Fruit fly (Drosophila melanogaster) whole organism, embryonic: ENCODE measurements around the gene dod.
A peak's percentile ranks its signal among the peaks of the same experiment; 100 is the strongest.

Source experiments
- Antp ChIP-seq: fragments of 200-800 bp; sonication (Bioruptor generic); optimal IDR thresholded peaks from 3 replicates; lab custom pipeline; 2016; ENCODE audit warnings: missing biosample characterization, missing genetic modification characterization
- CG12155 ChIP-seq: fragments of 200-800 bp; sonication (Bioruptor generic); optimal IDR thresholded peaks from 3 replicates; lab custom pipeline; 2016; ENCODE audit warnings: missing biosample characterization, missing genetic modification characterization
- CG12299 ChIP-seq: fragments of 200-800 bp; sonication (Bioruptor generic); optimal IDR thresholded peaks from 2 replicates; lab custom pipeline; 2018; ENCODE audit warnings: missing biosample characterization, mild to moderate bottlenecking, missing genetic modification characterization
- CG12391 ChIP-seq: fragments of 200-800 bp; sonication (Bioruptor generic); optimal IDR thresholded peaks from 3 replicates; lab custom pipeline; 2018; ENCODE audit warnings: missing biosample characterization, mild to moderate bottlenecking, missing genetic modification characterization, moderate library complexity
- CG13624 ChIP-seq: fragments of 200-800 bp; sonication (Bioruptor generic); optimal IDR thresholded peaks from 2 replicates; lab custom pipeline; 2016; ENCODE audit warnings: missing biosample characterization, missing genetic modification characterization
- CG1603 ChIP-seq: fragments of 200-800 bp; sonication (Bioruptor generic); optimal IDR thresholded peaks from 2 replicates; lab custom pipeline; 2019; ENCODE audit warnings: missing biosample characterization, mild to moderate bottlenecking, missing genetic modification characterization, moderate library complexity
- CG2120 ChIP-seq: fragments of 200-800 bp; sonication (Bioruptor generic); optimal IDR thresholded peaks from 3 replicates; lab custom pipeline; 2016; ENCODE audit warnings: missing biosample characterization, missing genetic modification characterization
- CG2712 ChIP-seq: fragments of 200-800 bp; optimal IDR thresholded peaks from 3 replicates; lab custom pipeline; 2019; ENCODE audit warnings: missing biosample characterization, mild to moderate bottlenecking, missing genetic modification characterization, moderate library complexity
- CG34224 ChIP-seq: fragments of 200-800 bp; sonication (Bioruptor generic); IDR thresholded peaks from 3 replicates; pipeline ENCODE4 v1.3.6; 2022; ENCODE audit warnings: missing biosample characterization, missing genetic modification characterization; ENCODE audit not compliant: partially characterized antibody
- CG42726 ChIP-seq: fragments of 200-800 bp; sonication (Bioruptor generic); IDR thresholded peaks from 2 replicates; pipeline ENCODE4 v1.3.6; 2022; ENCODE audit warnings: missing biosample characterization, missing genetic modification characterization; ENCODE audit not compliant: partially characterized antibody
- CG4282 ChIP-seq: fragments of 200-800 bp; sonication (Bioruptor generic); optimal IDR thresholded peaks from 2 replicates; lab custom pipeline; 2016; ENCODE audit warnings: missing biosample characterization, missing genetic modification characterization
- CG7745 ChIP-seq: fragments of 200-800 bp; sonication (Bioruptor generic); optimal IDR thresholded peaks from 2 replicates; lab custom pipeline; 2018; ENCODE audit warnings: missing biosample characterization, mild to moderate bottlenecking, missing genetic modification characterization, moderate library complexity
- CG8924 ChIP-seq: fragments of 200-800 bp; optimal IDR thresholded peaks from 3 replicates; lab custom pipeline; 2019; ENCODE audit warnings: missing biosample characterization, mild to moderate bottlenecking, missing genetic modification characterization, moderate library complexity
- CHES-1-like ChIP-seq: fragments of 200-800 bp; sonication (Bioruptor generic); optimal IDR thresholded peaks from 2 replicates; lab custom pipeline; 2016; ENCODE audit warnings: missing biosample characterization, missing genetic modification characterization
- Doc3 ChIP-seq: fragments of 200-800 bp; sonication (Bioruptor generic); IDR thresholded peaks from 3 replicates; pipeline ENCODE4 v1.3.6; 2022; ENCODE audit warnings: missing biosample characterization, missing genetic modification characterization; ENCODE audit not compliant: partially characterized antibody
- E2f2 ChIP-seq: fragments of 200-800 bp; sonication (Bioruptor generic); IDR thresholded peaks from 2 replicates; pipeline ENCODE4 v1.3.6; 2022; ENCODE audit warnings: missing biosample characterization, missing genetic modification characterization
- Fer2 ChIP-seq: fragments of 200-800 bp; sonication (Bioruptor generic); optimal IDR thresholded peaks from 2 replicates; lab custom pipeline; 2018; ENCODE audit warnings: missing biosample characterization, mild to moderate bottlenecking, missing genetic modification characterization, moderate library complexity
- Hmr ChIP-seq: fragments of 200-800 bp; sonication (Bioruptor generic); optimal IDR thresholded peaks from 3 replicates; lab custom pipeline; 2017; ENCODE audit warnings: mild to moderate bottlenecking, missing biosample characterization, missing genetic modification reagents, missing genetic modification characterization
- Kr ChIP-seq: fragments of 200-800 bp; sonication (Bioruptor generic); optimal IDR thresholded peaks from 2 replicates; lab custom pipeline; 2017; ENCODE audit warnings: missing biosample characterization, mild to moderate bottlenecking, missing genetic modification characterization
- MESR4 ChIP-seq: fragments of 200-800 bp; sonication (Bioruptor generic); optimal IDR thresholded peaks from 2 replicates; lab custom pipeline; 2018; ENCODE audit warnings: missing biosample characterization, mild to moderate bottlenecking, missing genetic modification characterization, moderate library complexity
- Myb ChIP-seq: fragments of 200-800 bp; sonication (Bioruptor generic); optimal IDR thresholded peaks from 2 replicates; lab custom pipeline; 2016; ENCODE audit warnings: missing biosample characterization, missing genetic modification characterization
- Rx ChIP-seq: fragments of 200-800 bp; sonication (Bioruptor generic); IDR thresholded peaks from 2 replicates; pipeline ENCODE4 v1.3.6; 2022; ENCODE audit warnings: missing biosample characterization, missing genetic modification characterization
- Sry-δ ChIP-seq: fragments of 200-800 bp; sonication (Bioruptor generic); optimal IDR thresholded peaks from 2 replicates; lab custom pipeline; 2016; ENCODE audit warnings: missing biosample characterization, missing genetic modification characterization
- amos ChIP-seq: fragments of 200-800 bp; sonication (Bioruptor generic); IDR thresholded peaks from 2 replicates; pipeline ENCODE4 v1.3.6; 2022; ENCODE audit warnings: missing biosample characterization, missing genetic modification characterization; ENCODE audit not compliant: partially characterized antibody
- ato ChIP-seq: fragments of 200-800 bp; sonication (Bioruptor generic); IDR thresholded peaks from 2 replicates; pipeline ENCODE4 v1.3.6; 2022; ENCODE audit warnings: missing biosample characterization, missing genetic modification characterization; ENCODE audit not compliant: partially characterized antibody
- bigmax ChIP-seq: fragments of 200-800 bp; sonication (Bioruptor generic); optimal IDR thresholded peaks from 2 replicates; lab custom pipeline; 2018; ENCODE audit warnings: missing biosample characterization, mild to moderate bottlenecking, missing genetic modification characterization
- crp ChIP-seq, 2 experiments: fragments of 200-800 bp; sonication (Bioruptor generic); optimal IDR thresholded peaks; 2 replicates in 1 of 2; 3 replicates in 1 of 2; lab custom pipeline; 2017; ENCODE audit warnings: missing biosample characterization in 2 of 2, missing genetic modification characterization in 2 of 2, mild to moderate bottlenecking in 1 of 2, moderate library complexity in 1 of 2
- dysf ChIP-seq: fragments of 200-800 bp; sonication (Bioruptor generic); IDR thresholded peaks from 3 replicates; pipeline ENCODE4 v1.3.6; 2022; ENCODE audit warnings: missing biosample characterization, missing genetic modification characterization
- eyg ChIP-seq: fragments of 200-800 bp; sonication (Bioruptor generic); optimal IDR thresholded peaks from 3 replicates; lab custom pipeline; 2016; ENCODE audit warnings: missing biosample characterization, missing genetic modification characterization
- inv ChIP-seq: fragments of 200-800 bp; sonication (Bioruptor generic); IDR thresholded peaks from 2 replicates; pipeline ENCODE4 v1.3.6; 2022; ENCODE audit warnings: missing biosample characterization, missing genetic modification characterization; ENCODE audit not compliant: partially characterized antibody
- knrl ChIP-seq: fragments of 200-800 bp; sonication (Bioruptor generic); IDR thresholded peaks from 3 replicates; pipeline ENCODE4 v1.3.6; 2022; ENCODE audit warnings: missing biosample characterization, missing genetic modification characterization; ENCODE audit not compliant: partially characterized antibody
- lmd ChIP-seq: fragments of 200-800 bp; sonication (Bioruptor generic); IDR thresholded peaks from 2 replicates; pipeline ENCODE4 v1.3.6; 2022; ENCODE audit warnings: missing biosample characterization, missing genetic modification characterization
- lola ChIP-seq, 3 experiments: fragments of >200 bp in 2 of 3; fragments of 200-800 bp in 1 of 3; sonication (Bioruptor generic) in 1 of 3; optimal IDR thresholded peaks; 2 replicates each; lab custom pipeline; 2017 to 2019; ENCODE audit warnings: missing biosample characterization in 3 of 3, missing genetic modification characterization in 3 of 3, mild to moderate bottlenecking in 1 of 3, moderate library complexity in 1 of 3
- mld ChIP-seq: fragments of 200-800 bp; sonication (Bioruptor generic); IDR thresholded peaks from 3 replicates; pipeline ENCODE4 v1.3.6; 2022; ENCODE audit warnings: missing biosample characterization, missing genetic modification characterization; ENCODE audit not compliant: partially characterized antibody
- nerfin-2 ChIP-seq: fragments of 200-800 bp; sonication (Bioruptor generic); IDR thresholded peaks from 2 replicates; pipeline ENCODE4 v1.3.6; 2022; ENCODE audit warnings: missing biosample characterization, missing genetic modification characterization; ENCODE audit not compliant: partially characterized antibody
- oc ChIP-seq: fragments of 200-800 bp; sonication (Bioruptor generic); optimal IDR thresholded peaks from 2 replicates; lab custom pipeline; 2018; ENCODE audit warnings: missing biosample characterization, mild to moderate bottlenecking, missing genetic modification characterization, moderate library complexity
- peb ChIP-seq: fragments of 200-800 bp; sonication (Bioruptor generic); IDR thresholded peaks from 2 replicates; pipeline ENCODE4 v1.3.6; 2022; ENCODE audit warnings: missing biosample characterization, missing genetic modification characterization
- pho ChIP-seq: fragments of 200-800 bp; sonication (Bioruptor generic); optimal IDR thresholded peaks from 2 replicates; lab custom pipeline; 2016; ENCODE audit warnings: missing biosample characterization, missing genetic modification characterization
- phol ChIP-seq: fragments of 200-800 bp; sonication (Bioruptor generic); optimal IDR thresholded peaks from 3 replicates; lab custom pipeline; 2018; ENCODE audit warnings: missing biosample characterization, mild to moderate bottlenecking, missing genetic modification characterization, moderate library complexity
- schlank ChIP-seq: fragments of 200-800 bp; sonication (Bioruptor generic); optimal IDR thresholded peaks from 2 replicates; lab custom pipeline; 2018; ENCODE audit warnings: missing biosample characterization, mild to moderate bottlenecking, missing genetic modification characterization
- sens ChIP-seq: fragments of 200-800 bp; sonication (Bioruptor generic); peaks from one replicate; lab custom pipeline; 2016; ENCODE audit warnings: missing biosample characterization, missing genetic modification characterization
- slou ChIP-seq: fragments of 200-800 bp; sonication (Bioruptor generic); optimal IDR thresholded peaks from 3 replicates; lab custom pipeline; 2016; ENCODE audit warnings: missing biosample characterization, missing genetic modification characterization
- sna ChIP-seq: fragments of 200-800 bp; sonication (Bioruptor generic); IDR thresholded peaks from 2 replicates; pipeline ENCODE4 v1.3.6; 2022; ENCODE audit warnings: missing biosample characterization, missing genetic modification characterization; ENCODE audit not compliant: partially characterized antibody
- stwl ChIP-seq: fragments of 200-800 bp; sonication (Bioruptor generic); optimal IDR thresholded peaks from 3 replicates; lab custom pipeline; 2018; ENCODE audit warnings: missing biosample characterization, mild to moderate bottlenecking, missing genetic modification characterization, moderate library complexity
- sug ChIP-seq: fragments of 200-800 bp; optimal IDR thresholded peaks from 2 replicates; lab custom pipeline; 2019; ENCODE audit warnings: missing biosample characterization, mild to moderate bottlenecking, missing genetic modification characterization, moderate library complexity
- unc-4 ChIP-seq: fragments of 200-800 bp; sonication (Bioruptor generic); IDR thresholded peaks from 2 replicates; pipeline ENCODE4 v1.3.6; 2022; ENCODE audit warnings: missing biosample characterization, missing genetic modification characterization; ENCODE audit not compliant: partially characterized antibody
- z ChIP-seq: fragments of 200-800 bp; sonication (Bioruptor generic); IDR thresholded peaks from 3 replicates; pipeline ENCODE4 v1.3.6; 2022; ENCODE audit warnings: missing biosample characterization, missing genetic modification characterization

dod gene

DNA sequence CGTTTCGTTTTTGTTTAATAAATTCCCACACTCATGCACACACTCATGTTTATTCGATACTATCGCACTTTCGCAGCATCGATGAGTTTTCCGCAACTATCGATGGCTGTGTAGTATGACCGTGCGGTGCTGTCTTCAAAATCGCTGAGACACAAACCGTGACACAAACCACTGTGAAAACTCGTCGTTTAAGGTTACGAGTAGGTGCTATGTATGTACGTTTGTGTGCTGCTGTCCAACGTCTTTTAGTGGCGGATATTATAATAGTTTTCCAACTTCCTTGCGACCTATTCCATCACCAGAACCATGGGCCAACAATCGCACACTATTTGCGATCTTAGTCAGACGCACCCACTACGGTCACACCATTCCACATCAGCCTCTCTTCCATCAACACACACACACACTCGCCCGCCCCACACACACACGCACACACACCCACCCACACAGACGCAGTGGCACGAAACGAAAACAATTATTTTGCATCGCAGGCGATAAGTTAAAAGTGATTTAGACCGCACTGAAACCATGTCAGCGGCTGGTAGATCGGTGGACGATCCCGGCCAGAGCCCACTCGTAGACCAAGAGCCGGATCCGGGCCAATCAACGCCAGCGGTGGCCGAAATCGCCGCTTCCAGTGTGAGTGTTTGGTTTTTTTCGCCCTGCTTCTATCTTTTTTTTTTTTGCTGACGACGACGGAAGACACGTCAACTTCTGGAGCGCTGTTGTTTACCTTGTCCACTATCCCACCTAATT is 21.0 kb upstream of the dod start, which contains the start of the genes Dd and CG1486 (continued):
- TF ChIP-seq CG13624 (GFP tag; lab: Kevin White, UChicago) (peak; percentile 19), CG42726 (GFP tag; lab: Robert Waterston, UW) (peak; percentile 85; the same call in 1 of the 2 replicates), stwl (tag; lab: Kevin White, UChicago) (peak; percentile 44), CG4282 (GFP tag; lab: Kevin White, UChicago) (peak; percentile 22), Antp (GFP tag; lab: Kevin White, UChicago) (peak; percentile 6), E2f2 (GFP tag; lab: Robert Waterston, UW) (peak; percentile 23; the same call in 1 of the 2 replicates), Sry-δ (peak; percentile 90), peb (GFP tag; lab: Robert Waterston, UW) (no peak), CG12299 (tag; lab: Kevin White, UChicago) (no peak), Kr (no peak), amos (GFP tag; lab: Robert Waterston, UW) (peak; percentile 93), CG7745 (tag; lab: Kevin White, UChicago) (no peak), Doc3 (GFP tag; lab: Robert Waterston, UW) (peak; percentile 75), mld (peak; percentile 78; the same call in 2 of the 3 replicates), inv (GFP tag; lab: Robert Waterston, UW) (peak; percentile 89), CHES-1-like (peak; percentile 61), sna (peak; percentile 69; the same call in 1 of the 2 replicates), eyg (GFP tag; lab: Kevin White, UChicago) (no peak), unc-4 (GFP tag; lab: Robert Waterston, UW) (peak; percentile 83), CG2712 (peak; percentile 32), ato (GFP tag; lab: Robert Waterston, UW) (peak; percentile 70), schlank (tag; lab: Kevin White, UChicago) (no peak), CG12391 (tag; lab: Kevin White, UChicago) (peak; percentile 24), nerfin-2 (GFP tag; lab: Robert Waterston, UW) (peak; percentile 84), slou (GFP tag; lab: Kevin White, UChicago) (no peak), CG12155 (peak; percentile 67), Fer2 (no peak), lola (GFP tag; optimal IDR thresholded peaks at IDR 0.05; lab: Kevin White, UChicago) (no peak), Myb (GFP tag; lab: Kevin White, UChicago) (peak; percentile 23), lmd (no peak), pho (GFP tag; lab: Kevin White, UChicago) (peak; percentile 11), knrl (GFP tag; lab: Robert Waterston, UW) (peak; percentile 93), MESR4 (GFP tag; lab: Kevin White, UChicago) (peak; percentile 71), CG34224 (GFP tag; lab: Robert Waterston, UW) (peak; percentile 74), CG2120 (GFP tag; lab: Kevin White, UChicago) (peak; percentile 29), bigmax (GFP tag; lab: Kevin White, UChicago) (peak; percentile 66), Hmr (GFP tag; lab: Kevin White, UChicago) (no peak), Rx (no peak), crp (GFP tag; optimal IDR thresholded peaks at IDR 0.05; lab: Kevin White, UChicago) (peak in 1 of 2 experiments; percentile 14), oc (no peak), sens (GFP tag; lab: Kevin White, UChicago) (peak; percentile 29), CG1603 (peak; percentile 79), sug (tag; lab: Kevin White, UChicago) (peak; percentile 18), phol (tag; lab: Kevin White, UChicago) (peak; percentile 51), z (GFP tag; lab: Robert Waterston, UW) (no peak), CG8924 (tag; lab: Kevin White, UChicago) (peak; percentile 82), dysf (GFP tag; lab: Robert Waterston, UW) (no peak)
